Worm (Caenorhabditis elegans) whole organism, L4/young adult: Measurements from ENCODE around the gene srbc-41.

Experiments used
- W03F9.2 ChIP-seq: fragments of 150-350 bp; optimal IDR thresholded peaks from 2 replicates; lab custom pipeline; 2014; ENCODE audit warnings: missing biosample characterization, missing genetic modification characterization
- dao-5 ChIP-seq: sonication (generic microtip); optimal IDR thresholded peaks from 2 replicates; lab custom pipeline; 2016; ENCODE audit warnings: missing genotype, missing genetic modification characterization, moderate library complexity, missing compliant biosample characterization
- him-1 ChIP-seq: sonication (generic microtip); optimal IDR thresholded peaks from 2 replicates; lab custom pipeline; 2016; ENCODE audit warnings: missing genotype, missing genetic modification reagents, missing genetic modification characterization, missing compliant biosample characterization

srbc-41 gene

DNA sequence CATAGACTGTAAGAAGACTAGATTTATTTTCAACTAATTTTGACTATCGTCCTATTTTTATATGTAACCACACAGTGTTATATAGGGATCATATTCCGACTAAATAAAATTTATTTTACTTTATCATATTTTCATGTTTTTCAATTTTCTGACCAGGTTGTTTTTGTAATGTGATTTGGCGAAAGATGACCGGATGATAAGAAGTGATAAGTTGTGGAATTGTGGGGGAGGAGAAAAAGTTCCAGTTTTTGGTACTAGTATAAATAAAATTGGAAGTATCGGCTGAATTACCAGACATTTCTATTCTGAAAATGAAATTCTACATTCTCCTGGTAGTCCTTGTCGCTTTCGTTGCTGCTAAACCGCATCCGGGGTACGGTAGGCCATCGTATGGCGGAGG lies 29.2 kb downstream of the srbc-41 start, which contains the start of gene F16B4.7:
Gene F16B4.7 (plus strand): TSS at position 301 of the 400 bp plus-strand sequence.
- TF ChIP-seq W03F9.2 (tag; lab: Kevin White, UChicago) (no peak), dao-5 (tag; lab: Kevin White, UChicago) (no peak), him-1 (tag; lab: Kevin White, UChicago) (no peak)

DNA sequence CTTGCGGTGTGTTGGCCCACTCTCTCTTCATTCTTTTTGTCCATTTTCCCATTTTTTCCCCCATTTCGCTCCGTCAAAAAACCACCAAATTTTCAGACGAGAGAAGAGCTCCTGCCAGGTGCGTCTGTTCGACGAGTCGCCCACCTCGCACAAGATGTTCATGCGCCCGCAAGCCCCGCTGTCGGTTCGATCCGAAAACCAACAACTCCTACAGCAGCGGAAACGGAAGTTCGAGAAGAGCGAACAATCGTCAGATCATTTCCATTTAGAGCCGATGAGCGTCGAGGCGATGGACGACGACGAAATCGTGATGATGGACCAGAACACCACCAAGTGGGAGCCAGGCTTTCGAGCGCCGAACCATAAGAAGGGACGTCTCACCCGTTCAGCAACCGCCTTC lies 31.4 kb downstream of the srbc-41 start:
- no peak for TF ChIP-seq dao-5 (tag; lab: Kevin White, UChicago)
- TF ChIP-seq W03F9.2 (tag; lab: Kevin White, UChicago) = no peak
- TF ChIP-seq him-1 (tag; lab: Kevin White, UChicago) = no peak

DNA sequence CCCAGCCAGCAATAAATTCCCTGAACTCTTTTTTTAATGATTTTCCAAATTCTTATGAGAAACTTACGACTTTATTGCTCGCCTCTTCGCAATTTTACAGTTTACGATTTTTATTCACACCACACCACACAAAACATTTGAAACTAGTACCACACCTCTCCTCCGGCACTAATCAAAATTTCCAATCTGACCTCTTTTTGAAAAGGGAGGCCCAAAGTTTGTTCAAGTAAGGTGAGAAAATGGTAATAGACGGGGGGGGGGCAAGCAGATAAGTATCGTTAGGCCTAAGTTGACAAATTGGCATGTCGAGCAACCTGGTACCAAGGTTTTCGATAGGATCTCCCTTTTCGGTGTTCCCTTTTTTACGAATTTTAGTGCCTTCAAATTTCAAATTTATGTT lies 34.8 kb downstream of the srbc-41 start:
- TF ChIP-seq dao-5 (tag; lab: Kevin White, UChicago) = no peak
- no peak for TF ChIP-seq him-1 (tag; lab: Kevin White, UChicago)
- no peak for TF ChIP-seq W03F9.2 (tag; lab: Kevin White, UChicago)

DNA sequence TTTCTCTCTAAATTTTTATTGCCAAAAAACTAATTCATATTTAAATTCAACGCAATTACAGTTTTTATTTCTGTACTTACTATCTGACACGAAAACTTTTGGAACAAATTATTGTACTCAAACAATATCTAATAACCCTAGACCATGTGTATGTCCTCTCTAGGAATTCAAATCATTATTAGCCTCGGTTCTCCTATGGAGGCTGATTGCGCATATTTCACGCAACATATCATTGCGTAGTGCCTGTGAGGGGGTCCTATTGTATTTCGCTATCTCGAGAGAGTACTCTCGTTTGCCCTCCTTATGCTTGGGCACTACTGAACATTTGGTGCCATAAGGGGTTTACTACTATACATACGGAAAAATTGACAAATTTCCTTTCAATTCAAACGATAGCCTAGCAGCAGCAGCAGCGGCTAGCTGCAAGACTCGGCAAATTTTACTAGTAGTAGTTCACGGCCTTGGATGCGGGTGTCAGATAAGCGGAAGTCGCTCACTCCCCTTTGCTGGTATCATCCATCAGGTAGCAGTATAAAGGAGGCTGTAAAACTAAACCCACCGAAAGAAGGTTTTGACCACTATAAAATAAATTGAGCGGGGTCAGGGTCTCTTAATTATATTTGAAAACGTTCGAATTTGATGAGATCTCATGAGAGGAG lies 35.9 kb downstream of the srbc-41 start:
- TF ChIP-seq W03F9.2 (tag; lab: Kevin White, UChicago) (no peak), dao-5 (tag; lab: Kevin White, UChicago) (no peak), him-1 (tag; lab: Kevin White, UChicago) (no peak)

DNA sequence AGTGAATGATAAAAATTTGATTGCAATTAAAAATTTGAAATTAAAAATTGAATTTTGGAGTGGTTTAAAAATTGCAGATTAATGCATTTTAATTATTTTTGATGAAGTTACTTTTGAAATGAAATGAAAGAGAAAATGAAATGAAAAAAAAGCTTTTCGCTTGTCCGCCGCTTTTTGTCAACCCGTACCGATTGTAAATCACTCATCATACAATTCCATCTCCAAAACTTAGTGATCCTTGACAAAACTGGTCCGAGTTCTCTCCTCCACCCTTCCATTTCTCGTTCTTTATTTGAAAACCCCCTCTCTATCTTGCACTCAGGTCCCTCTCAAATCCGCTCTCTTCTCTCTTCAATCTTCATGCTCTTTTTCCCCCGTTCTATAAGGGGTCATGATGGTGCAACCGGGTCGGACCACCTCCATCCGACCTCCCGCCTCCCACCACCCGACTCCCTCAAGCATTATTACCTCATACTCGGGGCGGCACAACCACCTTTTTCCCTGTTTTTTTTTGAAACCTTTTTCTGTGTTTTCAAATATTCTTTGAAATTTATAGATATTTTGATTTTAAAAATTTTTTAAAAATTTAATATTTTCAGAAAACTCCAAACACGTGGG lies 37.4 kb downstream of the srbc-41 start:
- no peak for TF ChIP-seq dao-5 (tag; lab: Kevin White, UChicago)
- no peak for TF ChIP-seq him-1 (tag; lab: Kevin White, UChicago)
- no peak for TF ChIP-seq W03F9.2 (tag; lab: Kevin White, UChicago)

DNA sequence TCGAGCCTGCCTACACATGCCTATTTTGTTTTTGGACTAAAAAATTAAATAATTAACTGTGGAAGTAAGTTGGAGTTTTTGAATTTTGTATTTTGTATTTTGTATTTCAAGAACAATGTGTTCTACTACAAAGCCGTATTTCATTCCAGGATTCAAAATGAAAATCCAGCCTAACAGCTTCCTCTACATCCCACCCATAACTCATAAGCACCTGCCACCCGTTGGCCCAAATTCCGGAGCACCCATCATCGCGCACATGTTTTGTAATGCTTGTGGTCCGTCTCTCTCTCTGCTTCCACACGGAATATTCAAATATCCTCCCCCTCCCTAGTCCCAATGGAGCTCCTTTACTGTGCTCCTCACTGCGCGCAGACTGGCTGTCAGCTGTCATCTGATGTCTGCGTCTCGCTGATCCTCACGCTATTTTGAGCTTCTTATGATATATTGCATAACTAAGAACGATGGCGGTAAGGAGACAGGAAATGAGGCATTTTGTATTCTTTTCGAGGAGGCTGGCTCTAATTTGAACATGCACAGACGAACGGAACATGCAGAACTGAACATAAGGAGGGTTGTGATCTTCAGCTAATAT lies 39.0 kb downstream of the srbc-41 start:
- TF ChIP-seq him-1 (tag; lab: Kevin White, UChicago) = no peak

DNA sequence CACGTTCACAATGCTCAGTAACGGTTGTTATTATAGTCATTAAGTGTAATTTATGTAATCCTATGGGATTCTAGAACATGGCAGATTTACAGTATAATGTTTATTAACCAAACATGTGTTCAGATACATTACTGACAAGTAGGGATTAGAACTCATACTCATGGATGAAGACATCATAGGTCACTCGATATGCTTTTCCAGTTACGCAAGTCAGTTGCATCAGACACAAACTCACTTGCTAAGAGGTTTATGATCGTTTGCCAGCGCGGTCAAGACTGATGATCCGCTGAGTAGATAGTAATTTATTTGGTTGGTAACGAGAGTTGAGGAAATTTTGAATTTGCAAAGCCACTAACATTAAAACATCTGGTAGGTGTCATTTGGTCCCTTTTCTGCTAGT lies 40.0 kb downstream of the srbc-41 start:
- no peak for TF ChIP-seq him-1 (tag; lab: Kevin White, UChicago)
- no peak for TF ChIP-seq dao-5 (tag; lab: Kevin White, UChicago)

DNA sequence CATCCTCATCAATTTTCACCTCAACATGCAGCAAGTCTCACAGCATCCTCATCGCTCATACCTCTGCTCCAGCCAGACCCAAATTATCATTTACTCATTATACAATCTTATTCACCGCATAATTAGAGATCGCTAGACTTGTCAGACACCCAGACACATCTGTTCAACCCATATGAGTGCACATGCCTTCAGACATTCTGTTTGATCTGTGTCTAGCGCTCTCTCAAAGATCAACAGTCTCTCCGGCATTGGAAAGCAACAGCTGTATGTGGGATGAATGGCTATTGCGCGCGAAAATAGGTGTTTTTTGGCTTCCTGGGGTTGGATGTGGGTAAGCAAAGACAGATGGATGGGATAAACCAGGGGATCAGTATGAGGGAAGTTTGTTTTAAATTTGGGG lies 42.0 kb downstream of the srbc-41 start:
- TF ChIP-seq W03F9.2 (tag; lab: Kevin White, UChicago) (no peak), him-1 (tag; lab: Kevin White, UChicago) (no peak), dao-5 (tag; lab: Kevin White, UChicago) (no peak)

DNA sequence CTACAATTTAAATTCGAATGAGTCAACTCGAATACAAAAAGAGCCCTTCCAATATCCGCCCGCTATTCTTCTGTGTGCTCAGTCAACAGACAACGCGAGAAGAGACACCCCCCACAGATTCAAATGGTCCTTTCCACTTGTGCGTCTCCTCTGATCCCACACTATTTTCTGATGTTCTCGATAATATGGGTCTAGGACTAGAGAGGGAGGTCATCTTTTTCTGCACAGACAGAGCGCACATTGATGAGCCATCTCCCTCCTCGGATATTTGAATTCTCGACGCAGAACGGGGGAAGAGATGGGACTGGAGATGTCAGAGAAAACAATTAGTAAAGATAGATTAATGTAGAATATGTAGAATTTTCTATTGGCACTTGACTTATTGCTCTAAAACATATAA lies 43.9 kb downstream of the srbc-41 start:
- TF ChIP-seq him-1 (tag; lab: Kevin White, UChicago) = no peak
- TF ChIP-seq dao-5 (tag; lab: Kevin White, UChicago) = no peak
- no peak for TF ChIP-seq W03F9.2 (tag; lab: Kevin White, UChicago)

DNA sequence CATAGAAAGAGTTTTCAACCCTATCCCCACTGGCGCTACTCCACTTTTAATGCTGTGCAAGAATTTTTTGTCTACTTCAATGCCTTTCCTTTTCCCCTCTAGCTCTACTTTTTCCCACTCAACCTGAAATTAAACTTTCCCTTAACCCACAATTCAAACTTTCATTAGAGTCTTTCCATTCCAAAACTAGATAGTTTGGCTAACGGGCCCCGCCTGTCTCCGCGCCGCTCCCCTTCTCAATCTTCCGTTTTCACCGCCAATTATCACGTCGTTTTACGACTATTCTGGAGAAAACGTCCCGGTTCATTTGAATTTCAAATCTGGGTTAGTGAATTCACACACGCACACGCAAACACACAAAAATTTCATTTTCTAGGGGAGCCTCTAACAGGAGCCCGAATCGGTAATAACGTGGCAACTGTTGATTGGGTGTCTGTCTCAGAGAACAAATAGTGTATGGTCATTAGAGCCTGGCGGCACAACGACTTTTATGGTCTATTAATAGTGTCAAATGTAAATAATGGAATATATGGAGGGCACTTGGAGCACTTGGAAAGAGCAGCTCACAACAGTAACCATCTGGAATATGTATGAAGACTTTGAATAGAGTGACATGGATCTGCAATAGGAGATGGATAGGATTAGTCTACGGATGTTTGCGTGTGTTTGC lies 44.7 kb downstream of the srbc-41 start:
- no peak for TF ChIP-seq him-1 (tag; lab: Kevin White, UChicago)
- TF ChIP-seq W03F9.2 (tag; lab: Kevin White, UChicago) = no peak
- TF ChIP-seq dao-5 (tag; lab: Kevin White, UChicago) = no peak

DNA sequence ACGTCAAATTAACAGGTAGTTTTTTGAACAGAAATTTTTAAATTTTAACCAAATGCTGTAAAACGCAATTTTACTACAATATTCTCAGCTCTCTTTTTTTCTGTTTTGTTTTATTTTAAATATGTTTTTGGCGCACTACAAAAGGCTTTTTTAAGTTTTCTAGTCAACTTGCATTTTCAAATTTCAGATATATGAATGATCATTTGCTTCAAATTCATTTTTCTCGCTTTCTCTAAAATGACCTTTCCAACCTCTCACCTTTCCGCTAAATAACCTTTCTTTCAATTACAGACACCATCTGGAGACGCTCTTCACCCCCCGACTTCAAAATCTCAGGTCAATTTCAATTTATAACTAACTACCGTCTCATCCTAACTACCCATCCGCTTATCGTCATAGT lies 47.9 kb downstream of the srbc-41 start, which contains the start of gene cdc-25.2:
Gene cdc-25.2 (plus strand): TSS at position 301 of the 400 bp plus-strand sequence.
- TF ChIP-seq dao-5 (tag; lab: Kevin White, UChicago) (no peak), him-1 (tag; lab: Kevin White, UChicago) (no peak)
